Fruit fly (Drosophila melanogaster) whole organism, prepupa: ENCODE data around the gene Osi16.

ENCODE experiments used
- Blimp-1 ChIP-seq: fragments of 200-800 bp; sonication (Bioruptor generic); optimal IDR thresholded peaks from 3 replicates; lab custom pipeline; 2017; ENCODE audit warnings: missing biosample characterization, missing genetic modification characterization, mild to moderate bottlenecking, moderate library complexity, missing genetic modification reagents
- CG11294 ChIP-seq: fragments of 200-800 bp; sonication (Bioruptor generic); IDR thresholded peaks from 2 replicates; pipeline ENCODE4 v1.3.6; 2022; ENCODE audit warnings: missing biosample characterization, missing genetic modification characterization
- CG11762 ChIP-seq: fragments of 200-800 bp; sonication (Bioruptor generic); optimal IDR thresholded peaks from 3 replicates; lab custom pipeline; 2016; ENCODE audit warnings: missing biosample characterization, missing genetic modification characterization; ENCODE audit not compliant: insufficient read depth
- CG11902 ChIP-seq: fragments of 200-800 bp; sonication (Bioruptor generic); optimal IDR thresholded peaks from 3 replicates; lab custom pipeline; 2016; ENCODE audit warnings: missing biosample characterization, missing genetic modification characterization
- CG1621 ChIP-seq: fragments of 200-800 bp; sonication (Bioruptor generic); optimal IDR thresholded peaks from 3 replicates; lab custom pipeline; 2018; ENCODE audit warnings: missing biosample characterization, mild to moderate bottlenecking, missing genetic modification characterization
- CG16779 ChIP-seq: fragments of 200-800 bp; sonication (Bioruptor generic); optimal IDR thresholded peaks from 3 replicates; lab custom pipeline; 2017; ENCODE audit warnings: missing biosample characterization, mild to moderate bottlenecking, missing genetic modification characterization
- CG31627 ChIP-seq: fragments of 200-800 bp; sonication (Bioruptor generic); optimal IDR thresholded peaks from 3 replicates; lab custom pipeline; 2016; ENCODE audit warnings: missing biosample characterization, missing genetic modification characterization
- CG32006 ChIP-seq: fragments of 200-800 bp; sonication (Bioruptor generic); optimal IDR thresholded peaks from 3 replicates; lab custom pipeline; 2017; ENCODE audit warnings: missing biosample characterization, mild to moderate bottlenecking, missing genetic modification characterization
- CG34406 ChIP-seq: fragments of 200-800 bp; sonication (Bioruptor generic); optimal IDR thresholded peaks from 3 replicates; lab custom pipeline; 2016; ENCODE audit warnings: missing biosample characterization, missing genetic modification characterization
- CG3919 ChIP-seq: fragments of 200-800 bp; sonication (Bioruptor generic); optimal IDR thresholded peaks from 3 replicates; lab custom pipeline; 2016; ENCODE audit warnings: missing biosample characterization, missing genetic modification characterization
- CG4318 ChIP-seq: fragments of 200-800 bp; sonication (Bioruptor generic); optimal IDR thresholded peaks from 3 replicates; lab custom pipeline; 2017; ENCODE audit warnings: missing biosample characterization, mild to moderate bottlenecking, missing genetic modification characterization
- CG6163 ChIP-seq: fragments of 200-800 bp; sonication (Bioruptor generic); IDR thresholded peaks from 3 replicates; pipeline ENCODE4 v1.3.6; 2022; ENCODE audit warnings: missing biosample characterization, missing genetic modification characterization
- CG6276 ChIP-seq: fragments of 200-800 bp; sonication (Bioruptor generic); optimal IDR thresholded peaks from 2 replicates; lab custom pipeline; 2017; ENCODE audit warnings: missing biosample characterization, mild to moderate bottlenecking, missing genetic modification characterization
- CG6792 ChIP-seq: fragments of 200-800 bp; sonication (Bioruptor generic); optimal IDR thresholded peaks from 3 replicates; lab custom pipeline; 2016; ENCODE audit warnings: missing biosample characterization, missing genetic modification characterization
- CG6808 ChIP-seq: fragments of 200-800 bp; sonication (Bioruptor generic); optimal IDR thresholded peaks from 3 replicates; lab custom pipeline; 2017; ENCODE audit warnings: missing biosample characterization, missing genetic modification characterization, mild to moderate bottlenecking, moderate library complexity, missing genetic modification reagents
- CG6854 ChIP-seq: fragments of 200-800 bp; sonication (Bioruptor generic); optimal IDR thresholded peaks from 2 replicates; lab custom pipeline; 2017; ENCODE audit warnings: missing biosample characterization, mild to moderate bottlenecking, missing genetic modification characterization
- CG7368 ChIP-seq: fragments of 200-800 bp; sonication (Bioruptor generic); optimal IDR thresholded peaks from 3 replicates; lab custom pipeline; 2016; ENCODE audit warnings: missing biosample characterization, missing genetic modification characterization
- CG8119 ChIP-seq: fragments of 200-800 bp; sonication (Bioruptor generic); IDR thresholded peaks from 3 replicates; pipeline ENCODE4 v1.3.6; 2022; ENCODE audit warnings: missing biosample characterization, missing genetic modification characterization
- CG8319 ChIP-seq: fragments of 200-800 bp; sonication (Bioruptor generic); optimal IDR thresholded peaks from 3 replicates; lab custom pipeline; 2016; ENCODE audit warnings: missing biosample characterization, missing genetic modification characterization
- CG8632 ChIP-seq: fragments of 200-800 bp; sonication (Bioruptor generic); optimal IDR thresholded peaks from 3 replicates; lab custom pipeline; 2016; ENCODE audit warnings: missing biosample characterization, missing genetic modification characterization
- Eip75B ChIP-seq: fragments of 200-800 bp; sonication (Bioruptor generic); optimal IDR thresholded peaks from 3 replicates; lab custom pipeline; 2016; ENCODE audit warnings: missing biosample characterization, missing genetic modification characterization
- Ets21C ChIP-seq: fragments of 200-800 bp; sonication (Bioruptor generic); optimal IDR thresholded peaks from 3 replicates; lab custom pipeline; 2016; ENCODE audit warnings: missing biosample characterization, missing genetic modification characterization
- Ets96B ChIP-seq: fragments of 200-800 bp; optimal IDR thresholded peaks from 2 replicates; lab custom pipeline; 2019; ENCODE audit warnings: missing biosample characterization, mild to moderate bottlenecking, missing genetic modification characterization, moderate library complexity
- Hr39 ChIP-seq: fragments of 200-800 bp; sonication (Bioruptor generic); optimal IDR thresholded peaks from 2 replicates; lab custom pipeline; 2016; ENCODE audit warnings: missing biosample characterization, missing genetic modification characterization
- Lpt ChIP-seq: fragments of 200-800 bp; sonication (Bioruptor generic); optimal IDR thresholded peaks from 3 replicates; lab custom pipeline; 2016; ENCODE audit warnings: missing biosample characterization, missing genetic modification characterization
- OdsH ChIP-seq: fragments of 200-800 bp; sonication (Bioruptor generic); optimal IDR thresholded peaks from 3 replicates; lab custom pipeline; 2016; ENCODE audit warnings: missing biosample characterization, missing genetic modification characterization
- Smox ChIP-seq: fragments of 200-800 bp; sonication (Bioruptor generic); optimal IDR thresholded peaks from 3 replicates; lab custom pipeline; 2016; ENCODE audit warnings: missing biosample characterization, missing genetic modification characterization
- Sox102F ChIP-seq: fragments of 200-800 bp; sonication (Bioruptor generic); optimal IDR thresholded peaks from 2 replicates; lab custom pipeline; 2016; ENCODE audit warnings: missing biosample characterization, mild to moderate bottlenecking, missing genetic modification characterization
- Sox14 ChIP-seq: fragments of 200-800 bp; sonication (Bioruptor generic); optimal IDR thresholded peaks from 3 replicates; lab custom pipeline; 2016; ENCODE audit warnings: missing biosample characterization, missing genetic modification characterization
- Sox15 ChIP-seq: fragments of 200-800 bp; sonication (Bioruptor generic); optimal IDR thresholded peaks from 3 replicates; lab custom pipeline; 2016; ENCODE audit warnings: missing biosample characterization, missing genetic modification characterization
- achi ChIP-seq: fragments of 200-800 bp; sonication (Bioruptor generic); optimal IDR thresholded peaks from 3 replicates; lab custom pipeline; 2016; ENCODE audit warnings: missing biosample characterization, missing genetic modification characterization
- acj6 ChIP-seq: fragments of 200-800 bp; sonication (Bioruptor generic); optimal IDR thresholded peaks from 3 replicates; lab custom pipeline; 2016; ENCODE audit warnings: missing biosample characterization, missing genetic modification characterization
- dsx ChIP-seq: fragments of 200-800 bp; optimal IDR thresholded peaks from 3 replicates; lab custom pipeline; 2019; ENCODE audit warnings: missing biosample characterization, mild to moderate bottlenecking, missing genetic modification characterization, moderate library complexity; ENCODE audit not compliant: poor library complexity, severe bottlenecking
- eg ChIP-seq: fragments of 200-800 bp; sonication (Bioruptor generic); IDR thresholded peaks from 3 replicates; pipeline ENCODE4 v1.3.6; 2022; ENCODE audit warnings: missing biosample characterization, missing genetic modification characterization
- fd59A ChIP-seq: fragments of 200-800 bp; sonication (Bioruptor generic); optimal IDR thresholded peaks from 2 replicates; lab custom pipeline; 2017; ENCODE audit warnings: missing biosample characterization, mild to moderate bottlenecking, missing genetic modification characterization, missing genetic modification reagents
- fd85E ChIP-seq: fragments of 200-800 bp; sonication (Bioruptor generic); optimal IDR thresholded peaks from 3 replicates; lab custom pipeline; 2016; ENCODE audit warnings: missing biosample characterization, missing genetic modification characterization
- net ChIP-seq: fragments of 200-800 bp; sonication (Bioruptor generic); optimal IDR thresholded peaks from 3 replicates; lab custom pipeline; 2016; ENCODE audit warnings: missing biosample characterization, missing genetic modification characterization
- pdm3 ChIP-seq: fragments of 200-800 bp; sonication (Bioruptor generic); optimal IDR thresholded peaks from 3 replicates; lab custom pipeline; 2016; ENCODE audit warnings: missing biosample characterization, missing genetic modification characterization
- salr ChIP-seq, 2 experiments: fragments of 200-800 bp; sonication (Bioruptor generic); optimal IDR thresholded peaks; 3 replicates each; lab custom pipeline; 2016 to 2018; ENCODE audit warnings: missing biosample characterization in 2 of 2, missing genetic modification characterization in 2 of 2, mild to moderate bottlenecking in 1 of 2
- spab ChIP-seq: fragments of 200-800 bp; sonication (Bioruptor generic); optimal IDR thresholded peaks from 2 replicates; lab custom pipeline; 2017; ENCODE audit warnings: missing biosample characterization, mild to moderate bottlenecking, missing genetic modification characterization, missing genetic modification reagents
- svp ChIP-seq: fragments of 200-800 bp; sonication (Bioruptor generic); peaks from one replicate; lab custom pipeline; 2016; ENCODE audit warnings: missing biosample characterization, missing genetic modification characterization
- topi ChIP-seq: fragments of 200-800 bp; sonication (Bioruptor generic); optimal IDR thresholded peaks from 3 replicates; lab custom pipeline; 2016; ENCODE audit warnings: missing biosample characterization, missing genetic modification characterization

The Osi16 gene

DNA sequence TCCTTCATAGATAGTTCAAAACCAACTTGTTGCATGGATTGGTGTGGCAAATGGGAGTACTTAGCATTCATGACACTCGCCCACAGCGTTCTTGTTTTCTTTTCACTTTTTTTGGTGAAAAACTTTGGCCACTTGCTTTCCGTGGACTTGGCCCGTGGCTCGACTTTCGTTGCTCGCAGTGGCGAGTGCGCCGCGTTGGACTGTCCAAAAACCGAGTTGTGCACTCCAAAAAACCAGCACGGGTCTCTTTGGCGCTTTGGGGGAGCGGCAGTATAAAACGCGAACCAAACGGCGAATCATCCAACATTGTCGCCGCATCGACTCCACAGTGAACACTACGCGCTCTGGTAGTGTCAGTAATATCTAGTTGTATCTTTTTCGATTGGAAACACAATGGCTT, 34.7 kb downstream of the Osi16 start, which contains the start of gene Osi20:
Gene Osi20 (plus strand): TSS at position 301 of the 400 bp plus-strand sequence.
- TF ChIP-seq svp (no peak), Sox102F (GFP tag; lab: Kevin White, UChicago) (no peak), salr (GFP tag; optimal IDR thresholded peaks at IDR 0.05; lab: Kevin White, UChicago) (no peak), spab (GFP tag; lab: Kevin White, UChicago) (no peak), CG11762 (GFP tag; lab: Kevin White, UChicago) (no peak), CG11294 (GFP tag; lab: Robert Waterston, UW) (no peak), CG8632 (no peak), Smox (GFP tag; lab: Kevin White, UChicago) (no peak), topi (GFP tag; lab: Kevin White, UChicago) (no peak), Eip75B (GFP tag; lab: Kevin White, UChicago) (no peak), CG4318 (GFP tag; lab: Kevin White, UChicago) (no peak), acj6 (no peak), Lpt (no peak), fd85E (GFP tag; lab: Kevin White, UChicago) (no peak)

- no peak for TF ChIP-seq spab (GFP tag; lab: Kevin White, UChicago)
- no peak for TF ChIP-seq CG16779 (tag; lab: Kevin White, UChicago)
- TF ChIP-seq Sox14 (GFP tag; lab: Kevin White, UChicago): no peak
- TF ChIP-seq achi (GFP tag; lab: Kevin White, UChicago): no peak
- no peak for TF ChIP-seq CG31627
- TF ChIP-seq CG1621 (tag; lab: Kevin White, UChicago): no peak
- TF ChIP-seq CG4318 (GFP tag; lab: Kevin White, UChicago): no peak
- no peak for TF ChIP-seq CG3919
These were observed 36.6 kb downstream of the Osi16 start, which contains the start of gene CG17917 for dm6 chr3R:6341668-6342067. TSS of gene CG17917 (plus strand) at chr3R:6341968.

DNA sequence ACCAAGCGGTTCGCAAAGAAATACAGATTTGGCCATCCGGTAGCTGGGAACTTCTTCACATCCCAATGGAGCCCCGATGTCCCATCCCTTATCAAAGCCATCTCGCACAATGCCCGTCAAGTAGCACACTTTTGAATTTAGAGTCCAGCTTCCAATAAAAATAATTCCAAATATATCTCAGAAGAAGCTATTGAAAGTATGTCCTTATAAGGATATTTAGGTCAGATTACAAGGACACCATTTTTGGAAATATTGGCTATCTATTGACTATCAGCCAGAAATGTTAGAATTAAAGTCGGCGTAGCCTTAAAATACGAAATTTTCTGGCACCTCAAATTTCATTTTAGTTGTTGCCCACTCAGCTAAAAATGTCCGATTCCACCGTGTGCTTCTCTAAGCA, 37.7 kb downstream of the Osi16 start, which contains the start of gene CG10298:
Gene CG10298 (plus strand): TSS at position 301 of the 400 bp plus-strand sequence.
- TF ChIP-seq OdsH (GFP tag; lab: Kevin White, UChicago) (no peak), Smox (GFP tag; lab: Kevin White, UChicago) (no peak), Blimp-1 (GFP tag; lab: Kevin White, UChicago) (no peak)

dm6 chr3R:6343396-6344239, 38.6 kb downstream of the Osi16 start, which contains the start of gene CG17919:
TSS of gene CG17919 (plus strand) at chr3R:6344029.
- 0 out of 3 replicates have a peak, but pooled peaks have one; percentile 14 for TF ChIP-seq eg
- TF ChIP-seq Sox102F (GFP tag; lab: Kevin White, UChicago): no peak
- TF ChIP-seq spab (GFP tag; lab: Kevin White, UChicago): no peak
- peak; percentile 23 for TF ChIP-seq Hr39 (GFP tag; lab: Kevin White, UChicago)
- TF ChIP-seq dsx (GFP tag; lab: Kevin White, UChicago): peak; percentile 13
- peak; percentile 58 for TF ChIP-seq CG34406 (GFP tag; lab: Kevin White, UChicago)
- TF ChIP-seq CG6792 (GFP tag; lab: Kevin White, UChicago): peak; percentile 22
- TF ChIP-seq net: no peak
- TF ChIP-seq CG6808 (GFP tag; lab: Kevin White, UChicago): peak; percentile 53
- no peak for TF ChIP-seq Sox14 (GFP tag; lab: Kevin White, UChicago)
- TF ChIP-seq CG7368 (GFP tag; lab: Kevin White, UChicago): peak; percentile 32
- TF ChIP-seq CG6163 (GFP tag; lab: Robert Waterston, UW): no peak
- TF ChIP-seq CG11902 (GFP tag; lab: Kevin White, UChicago): no peak
- peak; percentile 17 for TF ChIP-seq CG6854 (GFP tag; lab: Kevin White, UChicago)
- no peak for TF ChIP-seq Ets21C (GFP tag; lab: Kevin White, UChicago)
- TF ChIP-seq CG8319 (GFP tag; lab: Kevin White, UChicago): no peak
- TF ChIP-seq Smox (GFP tag; lab: Kevin White, UChicago): peak; percentile 27
- no peak for TF ChIP-seq CG11294 (GFP tag; lab: Robert Waterston, UW)
- peak; percentile 99 for TF ChIP-seq CG1621 (tag; lab: Kevin White, UChicago)
- peak; percentile 15 for TF ChIP-seq Sox15
- peak in 1 of 2 experiments; percentile 12 for TF ChIP-seq salr (GFP tag; optimal IDR thresholded peaks at IDR 0.05; lab: Kevin White, UChicago)
- no peak for TF ChIP-seq CG4318 (GFP tag; lab: Kevin White, UChicago)
- TF ChIP-seq svp: no peak
- peak; percentile 60 for TF ChIP-seq OdsH (GFP tag; lab: Kevin White, UChicago)
- TF ChIP-seq CG6276 (GFP tag; lab: Kevin White, UChicago): no peak
- peak; percentile 52 for TF ChIP-seq acj6
- TF ChIP-seq CG8119: peak; percentile 61
- no peak for TF ChIP-seq CG32006
- no peak for TF ChIP-seq fd59A (GFP tag; lab: Kevin White, UChicago)
- no peak for TF ChIP-seq Eip75B (GFP tag; lab: Kevin White, UChicago)
- peak; percentile 27 for TF ChIP-seq Ets96B (tag; lab: Kevin White, UChicago)
- peak; percentile 24 for TF ChIP-seq pdm3 (GFP tag; lab: Kevin White, UChicago)
